Fruit fly (Drosophila melanogaster): ENCODE measurements around the gene Acsx2.

The Acsx2 gene

DNA sequence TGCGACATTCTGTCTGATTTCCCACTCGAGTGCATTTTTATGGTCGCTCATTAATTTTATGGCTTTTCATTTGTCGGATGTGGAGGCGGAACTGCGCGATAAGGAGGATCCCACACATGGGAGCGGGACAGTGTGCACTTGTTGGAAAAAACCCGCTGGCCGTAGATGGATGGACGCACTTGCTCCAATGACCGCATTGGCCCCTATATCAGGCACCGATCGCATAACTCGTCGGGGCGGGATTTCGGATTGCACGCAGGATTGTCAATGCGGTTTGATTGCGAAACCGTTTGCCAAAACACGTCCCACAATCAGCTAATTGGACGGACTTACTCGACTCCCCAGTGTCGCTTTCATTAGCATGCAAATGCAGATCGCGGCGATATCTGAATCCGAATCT, 33.0 kb downstream of the Acsx2 start:
- TF ChIP-seq insv (optimal IDR thresholded peaks at IDR 0.05): no peak
- no peak for TF ChIP-seq Sin3A (optimal IDR thresholded peaks at IDR 0.05)
- TF ChIP-seq Myc (optimal IDR thresholded peaks at IDR 0.05): no peak
- TF ChIP-seq psq (optimal IDR thresholded peaks at IDR 0.05): no peak

DNA sequence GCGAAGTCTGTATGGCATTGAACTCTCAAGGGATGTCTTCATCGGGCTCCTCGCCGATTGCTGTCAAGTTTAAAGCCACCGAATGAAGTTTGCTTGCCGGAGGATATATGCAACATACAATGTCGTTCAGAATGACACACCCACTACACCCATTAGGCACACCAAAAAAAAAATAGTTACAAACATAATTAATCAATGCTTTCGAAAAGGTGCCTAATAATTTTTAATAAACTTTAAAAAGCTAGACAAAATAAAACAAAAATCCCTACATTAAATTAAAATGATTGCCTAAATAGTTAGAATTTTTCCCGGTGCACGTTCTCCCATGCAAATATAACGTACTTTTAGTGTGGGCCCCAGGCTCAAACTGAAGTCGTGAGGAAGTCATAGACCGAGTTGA, 33.9 kb downstream of the Acsx2 start:
- no peak for TF ChIP-seq h (optimal IDR thresholded peaks at IDR 0.05)
- TF ChIP-seq psq (optimal IDR thresholded peaks at IDR 0.05): no peak
- TF ChIP-seq Myc (optimal IDR thresholded peaks at IDR 0.05): no peak
- TF ChIP-seq ttk (optimal IDR thresholded peaks at IDR 0.05): no peak
- no peak for TF ChIP-seq Sin3A (optimal IDR thresholded peaks at IDR 0.05)
- no peak for TF ChIP-seq insv (optimal IDR thresholded peaks at IDR 0.05)

DNA sequence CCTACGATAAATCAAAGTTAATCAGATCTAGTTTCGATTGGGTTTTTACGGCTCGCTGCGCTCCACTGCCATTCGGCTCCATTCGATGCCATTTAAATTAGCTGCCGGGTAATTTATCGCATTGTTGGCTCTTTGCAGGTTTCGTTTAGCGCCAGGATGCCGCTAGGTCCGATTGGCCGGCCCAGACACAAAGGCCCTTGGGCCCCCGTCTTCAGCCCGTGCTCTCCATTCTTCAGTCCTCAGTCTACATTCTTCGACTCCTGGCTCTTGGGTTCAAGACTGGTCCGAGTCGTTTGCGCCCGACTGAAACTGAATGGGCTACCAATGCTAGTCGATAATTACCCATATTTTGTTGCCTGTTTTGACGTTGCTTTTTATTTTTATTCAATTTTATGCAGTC, 34.7 kb downstream of the Acsx2 start:
- no peak for TF ChIP-seq h (optimal IDR thresholded peaks at IDR 0.05)
- TF ChIP-seq ttk (optimal IDR thresholded peaks at IDR 0.05): no peak
- no peak for TF ChIP-seq Myc (optimal IDR thresholded peaks at IDR 0.05)
- no peak for TF ChIP-seq Sin3A (optimal IDR thresholded peaks at IDR 0.05)
- TF ChIP-seq psq (optimal IDR thresholded peaks at IDR 0.05): no peak
- TF ChIP-seq insv (optimal IDR thresholded peaks at IDR 0.05): no peak

DNA sequence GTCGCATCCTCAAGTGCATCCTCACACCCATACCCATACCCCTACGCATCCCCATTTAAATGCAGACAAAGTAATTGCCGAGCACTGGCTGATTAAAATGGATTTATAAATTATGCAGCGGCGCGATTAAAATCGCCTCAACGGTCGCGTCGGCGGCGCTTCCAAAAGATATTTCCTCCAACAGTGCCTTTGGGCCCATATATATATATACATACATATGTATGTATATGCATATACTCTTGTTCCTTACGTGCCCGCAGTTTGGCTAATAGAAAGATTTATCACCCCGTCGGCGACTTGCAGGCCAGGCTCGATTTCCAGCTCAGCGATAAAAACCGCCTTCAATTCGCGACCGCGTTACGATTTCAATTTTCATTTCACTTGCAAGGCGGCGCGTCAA, 38.2 kb downstream of the Acsx2 start:
- TF ChIP-seq Myc (optimal IDR thresholded peaks at IDR 0.05) (no peak), Sin3A (optimal IDR thresholded peaks at IDR 0.05) (no peak), ttk (optimal IDR thresholded peaks at IDR 0.05) (no peak), psq (optimal IDR thresholded peaks at IDR 0.05) (no peak), h (optimal IDR thresholded peaks at IDR 0.05) (no peak), insv (optimal IDR thresholded peaks at IDR 0.05) (no peak)

DNA sequence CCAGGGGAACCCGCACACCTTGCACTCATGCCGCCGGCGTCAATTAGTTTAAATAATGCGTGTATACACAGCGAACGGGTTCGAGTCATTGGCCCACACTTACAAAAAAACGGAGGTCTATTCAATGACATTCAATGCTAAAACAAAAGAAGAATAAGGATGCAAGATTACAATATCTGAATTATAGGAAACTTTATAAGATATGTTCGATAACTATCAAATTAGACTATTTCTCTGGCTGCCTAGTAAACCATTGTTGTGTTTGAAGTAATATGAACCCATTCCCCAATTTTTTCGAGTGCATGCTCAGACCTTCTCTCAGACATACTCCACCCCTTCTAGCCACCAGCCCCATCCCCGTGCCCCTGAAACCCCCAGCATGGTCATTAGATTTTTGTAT, 42.4 kb downstream of the Acsx2 start:
- TF ChIP-seq ttk (optimal IDR thresholded peaks at IDR 0.05): no peak
- no peak for TF ChIP-seq h (optimal IDR thresholded peaks at IDR 0.05)
- TF ChIP-seq Sin3A (optimal IDR thresholded peaks at IDR 0.05): no peak
- TF ChIP-seq insv (optimal IDR thresholded peaks at IDR 0.05): no peak

DNA sequence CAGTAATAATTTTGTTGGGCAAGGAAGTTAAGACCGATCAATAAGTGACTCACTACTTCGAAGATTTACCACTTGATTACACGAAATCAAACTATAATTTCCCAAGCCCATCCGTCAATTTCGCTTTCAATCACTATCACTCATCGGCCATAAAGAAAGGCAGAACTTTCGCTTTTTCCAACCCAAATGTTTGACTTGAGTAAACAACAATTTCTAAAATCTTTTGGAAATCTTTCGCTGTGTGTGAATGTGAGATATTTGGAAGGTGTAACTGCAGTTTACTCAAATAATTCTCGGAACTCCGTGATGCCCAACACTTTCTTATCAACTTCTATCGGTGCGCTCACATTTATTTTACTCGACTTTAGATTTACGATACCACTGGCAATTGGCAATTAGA, 43.6 kb downstream of the Acsx2 start:
- TF ChIP-seq insv (optimal IDR thresholded peaks at IDR 0.05) (no peak), Sin3A (optimal IDR thresholded peaks at IDR 0.05) (no peak), ttk (optimal IDR thresholded peaks at IDR 0.05) (no peak), h (optimal IDR thresholded peaks at IDR 0.05) (no peak), psq (optimal IDR thresholded peaks at IDR 0.05) (no peak), Myc (optimal IDR thresholded peaks at IDR 0.05) (no peak)

DNA sequence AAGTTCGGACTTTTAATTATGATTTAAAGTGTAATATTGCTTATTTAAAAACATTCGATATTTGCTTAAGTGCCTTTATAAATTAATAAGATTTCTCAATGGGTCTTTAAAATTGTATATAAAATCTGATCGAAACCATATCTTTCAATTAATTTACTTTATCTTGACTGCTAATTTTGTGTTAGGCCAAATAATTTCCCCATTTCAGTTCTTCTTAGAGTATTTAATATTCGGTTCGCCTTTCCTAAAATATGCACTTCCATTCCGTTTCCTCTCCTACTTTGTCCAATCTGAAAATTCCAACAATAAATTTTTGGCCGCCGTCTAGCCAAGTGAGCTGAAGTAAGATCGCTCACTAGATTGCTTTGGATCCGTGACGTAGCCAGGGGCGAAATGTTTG, 45.9 kb downstream of the Acsx2 start:
- TF ChIP-seq h (optimal IDR thresholded peaks at IDR 0.05) (no peak), Sin3A (optimal IDR thresholded peaks at IDR 0.05) (no peak), ttk (optimal IDR thresholded peaks at IDR 0.05) (no peak), Myc (optimal IDR thresholded peaks at IDR 0.05) (no peak), insv (optimal IDR thresholded peaks at IDR 0.05) (no peak), psq (optimal IDR thresholded peaks at IDR 0.05) (no peak)

DNA sequence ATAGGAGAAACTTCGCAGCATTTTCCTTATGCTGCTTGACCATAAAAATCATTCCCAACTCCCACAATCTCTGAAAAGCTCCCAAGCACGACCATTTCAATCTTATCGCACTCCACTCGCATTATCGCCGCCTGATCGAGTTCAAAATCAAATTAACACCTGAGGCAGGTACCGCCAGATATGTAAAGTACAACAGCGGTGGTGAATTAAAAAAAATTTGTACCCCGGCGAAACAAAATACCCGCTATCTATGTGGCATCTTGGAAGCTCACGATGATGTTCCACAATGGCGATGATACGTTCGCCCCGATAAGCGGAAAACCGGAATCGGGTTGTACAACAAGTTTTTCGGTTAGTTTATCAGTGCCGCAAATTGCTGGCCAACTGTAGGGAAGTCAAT, 47.8 kb downstream of the Acsx2 start:
- TF ChIP-seq psq (optimal IDR thresholded peaks at IDR 0.05): no peak
- no peak for TF ChIP-seq Myc (optimal IDR thresholded peaks at IDR 0.05)
- no peak for TF ChIP-seq insv (optimal IDR thresholded peaks at IDR 0.05)
- no peak for TF ChIP-seq h (optimal IDR thresholded peaks at IDR 0.05)
- no peak for TF ChIP-seq Sin3A (optimal IDR thresholded peaks at IDR 0.05)
- TF ChIP-seq ttk (optimal IDR thresholded peaks at IDR 0.05): no peak

DNA sequence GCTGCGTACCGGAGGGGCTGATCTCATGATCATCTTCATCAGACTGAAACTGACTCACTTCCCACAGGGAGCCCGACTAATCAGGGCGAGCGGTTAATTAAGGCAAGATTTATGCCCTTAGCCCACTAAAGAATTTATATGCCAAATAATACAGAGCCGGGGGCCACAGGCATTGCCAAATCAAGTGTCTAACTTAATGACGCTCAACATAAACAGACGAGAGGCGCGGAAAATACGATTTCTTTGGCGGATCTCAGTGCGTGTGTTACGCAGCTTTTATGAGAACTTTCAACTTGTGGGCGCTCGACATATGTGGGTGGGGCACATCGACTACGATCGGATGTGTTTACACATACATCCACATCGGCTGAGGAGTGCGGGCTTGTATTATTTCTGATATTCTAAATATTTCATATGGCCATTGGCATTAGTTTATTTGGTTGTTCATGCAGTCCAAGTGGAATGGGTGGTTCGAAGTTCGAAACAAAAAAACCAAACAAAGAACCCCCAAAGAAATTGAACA, 48.3 kb downstream of the Acsx2 start:
- TF ChIP-seq Sin3A (optimal IDR thresholded peaks at IDR 0.05) (no peak), insv (optimal IDR thresholded peaks at IDR 0.05) (no peak), ttk (optimal IDR thresholded peaks at IDR 0.05) (no peak), psq (optimal IDR thresholded peaks at IDR 0.05) (no peak), Myc (optimal IDR thresholded peaks at IDR 0.05) (no peak), h (optimal IDR thresholded peaks at IDR 0.05) (no peak)

Data from Kc167 (cell line).